Fruit fly (Drosophila melanogaster): ENCODE data around the gene Pfrx.

Pfrx gene

DNA sequence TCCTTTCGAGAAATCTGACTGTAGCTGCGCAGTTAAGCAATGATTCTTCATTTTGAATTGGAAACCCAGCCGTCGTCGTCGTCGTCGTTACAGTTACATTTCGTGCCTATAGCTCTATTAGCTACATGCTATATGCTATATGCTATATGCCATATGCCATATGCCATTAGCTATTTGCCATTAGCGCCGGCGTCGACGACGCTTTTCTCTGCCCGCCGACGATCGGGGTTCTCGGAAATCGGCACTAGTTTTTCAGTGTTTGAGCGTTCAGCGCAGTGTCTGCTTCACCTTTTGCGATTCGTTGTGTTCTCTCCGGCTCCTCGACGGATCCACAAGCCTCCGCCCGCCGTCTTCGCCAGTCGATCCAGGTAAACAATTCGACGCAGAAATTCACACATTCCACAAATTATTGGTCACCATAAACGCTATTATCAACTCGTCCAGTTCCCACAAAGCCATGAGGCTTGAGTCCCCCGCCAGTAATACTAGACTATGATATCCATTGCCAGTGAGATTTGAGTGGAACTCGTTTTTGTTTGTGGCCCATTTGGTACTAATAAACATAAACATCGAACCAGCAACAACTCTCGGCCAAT lies 9.0 kb downstream of the Pfrx start:
- no peak for TF ChIP-seq CG3995 (GFP tag; optimal IDR thresholded peaks at IDR 0.05)
- peak; percentile 93 for TF ChIP-seq CG13894 (tag; optimal IDR thresholded peaks at IDR 0.05)
- TF ChIP-seq unc-4 (GFP tag; IDR thresholded peaks at IDR 0.05; ENCODE audit: partially characterized antibody), result 0 out of 2 replicates have a peak, but pooled peaks have one; percentile 16
- no peak for TF ChIP-seq CG2678 (tag; optimal IDR thresholded peaks at IDR 0.05)
- TF ChIP-seq CG34224 (GFP tag; IDR thresholded peaks at IDR 0.05; ENCODE audit: partially characterized antibody), result peak; percentile 12; the same call in 1 of the 3 replicates
- TF ChIP-seq grau (tag; optimal IDR thresholded peaks at IDR 0.05), result no peak
- TF ChIP-seq CG6854 (GFP tag; optimal IDR thresholded peaks at IDR 0.05), result no peak
- no peak for TF ChIP-seq grn (GFP tag; optimal IDR thresholded peaks at IDR 0.05)
- peak; percentile 60 for TF ChIP-seq CG10543 (GFP tag; optimal IDR thresholded peaks at IDR 0.05)
- TF ChIP-seq CrebB (tag; optimal IDR thresholded peaks at IDR 0.05), result no peak
- no peak for TF ChIP-seq CG3163 (GFP tag; optimal IDR thresholded peaks at IDR 0.05)
- no peak for TF ChIP-seq Opbp (GFP tag; IDR thresholded peaks at IDR 0.05; ENCODE audit: partially characterized antibody)
- no peak for TF ChIP-seq jing (GFP tag; optimal IDR thresholded peaks at IDR 0.05)
- no peak for TF ChIP-seq ftz-f1 (GFP tag; optimal IDR thresholded peaks at IDR 0.05)
- no peak for TF ChIP-seq ewg (GFP tag; optimal IDR thresholded peaks at IDR 0.05)
- no peak for TF ChIP-seq B-H1 (GFP tag; IDR thresholded peaks at IDR 0.05)
- TF ChIP-seq kni (GFP tag; optimal IDR thresholded peaks at IDR 0.05), result no peak
- no peak for TF ChIP-seq tna (GFP tag; IDR thresholded peaks at IDR 0.05; ENCODE audit: partially characterized antibody)
- no peak for TF ChIP-seq Optix (GFP tag; IDR thresholded peaks at IDR 0.05)
- no peak for TF ChIP-seq CG4854 (GFP tag; optimal IDR thresholded peaks at IDR 0.05)
- TF ChIP-seq Med (GFP tag), result peak; percentile 28
- TF ChIP-seq zfh2 (GFP tag; optimal IDR thresholded peaks at IDR 0.05), result no peak
- no peak for TF ChIP-seq gem (tag; optimal IDR thresholded peaks at IDR 0.05)
- TF ChIP-seq lab (GFP tag; optimal IDR thresholded peaks at IDR 0.05), result no peak
- TF ChIP-seq CG12769 (tag; optimal IDR thresholded peaks at IDR 0.05), result peak; percentile 49
- TF ChIP-seq NC2β (GFP tag; optimal IDR thresholded peaks at IDR 0.05), result no peak
- no peak for TF ChIP-seq CG4328 (GFP tag; optimal IDR thresholded peaks at IDR 0.05)
- no peak for TF ChIP-seq trh (GFP tag; optimal IDR thresholded peaks at IDR 0.05)
- no peak for TF ChIP-seq D (optimal IDR thresholded peaks at IDR 0.05)
- no peak for TF ChIP-seq D (GFP tag; optimal IDR thresholded peaks at IDR 0.05)
- TF ChIP-seq Atf6 (GFP tag; IDR thresholded peaks at IDR 0.05), result 0 out of 2 replicates have a peak, but pooled peaks have one; percentile 12
- TF ChIP-seq Hr3 (GFP tag; optimal IDR thresholded peaks at IDR 0.05), result no peak
- TF ChIP-seq CG32532 (GFP tag; IDR thresholded peaks at IDR 0.05), result 0 out of 2 replicates have a peak, but pooled peaks have one; percentile 36
- no peak for TF ChIP-seq Kr (GFP tag; optimal IDR thresholded peaks at IDR 0.05)
- no peak for TF ChIP-seq sisA (GFP tag; IDR thresholded peaks at IDR 0.05)
- TF ChIP-seq BtbVII (GFP tag; optimal IDR thresholded peaks at IDR 0.05), result no peak
- TF ChIP-seq CG32772 (GFP tag; IDR thresholded peaks at IDR 0.05), result no peak
- TF ChIP-seq CG7357 (GFP tag; IDR thresholded peaks at IDR 0.05), result no peak
- TF ChIP-seq sima (GFP tag; optimal IDR thresholded peaks at IDR 0.05), result no peak
- no peak for TF ChIP-seq Hsf (GFP tag; optimal IDR thresholded peaks at IDR 0.05)
- peak; percentile 18 for TF ChIP-seq sug (tag; optimal IDR thresholded peaks at IDR 0.05)
- peak; percentile 59; the same call in 1 of the 2 replicates for TF ChIP-seq Adf1 (GFP tag; IDR thresholded peaks at IDR 0.05)
- no peak for TF ChIP-seq CG8388 (GFP tag; optimal IDR thresholded peaks at IDR 0.05)
- TF ChIP-seq Chrac-16 (GFP tag; optimal IDR thresholded peaks at IDR 0.05), result no peak
- TF ChIP-seq CG31388 (GFP tag; optimal IDR thresholded peaks at IDR 0.05), result no peak
- no peak for TF ChIP-seq vfl (GFP tag; optimal IDR thresholded peaks at IDR 0.05)
- no peak for TF ChIP-seq CG6813 (GFP tag; optimal IDR thresholded peaks at IDR 0.05)
- no peak for TF ChIP-seq ase (GFP tag; IDR thresholded peaks at IDR 0.05)
- no peak for TF ChIP-seq CG8290 (GFP tag; optimal IDR thresholded peaks at IDR 0.05)
- TF ChIP-seq CG8290 (tag; optimal IDR thresholded peaks at IDR 0.05), result peak in 1 of 2 experiments; percentile 5
- TF ChIP-seq bsh (GFP tag; optimal IDR thresholded peaks at IDR 0.05), result no peak
